Worm (Caenorhabditis elegans) whole organism, mixed stage, embryonic: ENCODE data around the gene C55B6.7.
A peak's percentile ranks its signal among the peaks of the same experiment; 100 is the strongest.

Source experiments
- M03D4.4 ChIP-seq: sonication (generic microtip); optimal IDR thresholded peaks from 2 replicates; lab custom pipeline; 2017; ENCODE audit warnings: mild to moderate bottlenecking, missing genetic modification characterization, missing compliant biosample characterization
- bed-3 ChIP-seq: fragments of 200-800 bp; sonication (Bioruptor generic); optimal IDR thresholded peaks from 3 replicates; lab custom pipeline; 2018; ENCODE audit warnings: mild to moderate bottlenecking, missing genetic modification characterization, moderate library complexity, missing compliant biosample characterization
- blmp-1 ChIP-seq: fragments of 150-350 bp; optimal IDR thresholded peaks from 2 replicates; lab custom pipeline; 2014; ENCODE audit warnings: missing biosample characterization, missing genetic modification characterization
- ceh-39 ChIP-seq: fragments of 150-350 bp; optimal IDR thresholded peaks from 2 replicates; lab custom pipeline; 2014; ENCODE audit warnings: missing biosample characterization, missing genetic modification characterization
- ceh-43 ChIP-seq: fragments of 200-800 bp; sonication (Bioruptor generic); optimal IDR thresholded peaks from 2 replicates; lab custom pipeline; 2018; ENCODE audit warnings: mild to moderate bottlenecking, missing genetic modification characterization, moderate library complexity, missing compliant biosample characterization
- ceh-83 ChIP-seq: fragments of 200-800 bp; sonication (Bioruptor generic); optimal IDR thresholded peaks from 2 replicates; lab custom pipeline; 2018; ENCODE audit warnings: mild to moderate bottlenecking, missing genetic modification characterization, missing compliant biosample characterization
- ces-1 ChIP-seq: fragments of 150-350 bp; optimal IDR thresholded peaks from 2 replicates; lab custom pipeline; 2014; ENCODE audit warnings: missing biosample characterization, missing genetic modification reagents, missing genetic modification characterization
- cnd-1 ChIP-seq: fragments of 200-800 bp; sonication (Bioruptor generic); optimal IDR thresholded peaks from 2 replicates; lab custom pipeline; 2018; ENCODE audit warnings: mild to moderate bottlenecking, missing genetic modification characterization, missing compliant biosample characterization
- drap-1 ChIP-seq: fragments of 200-800 bp; sonication (Bioruptor generic); optimal IDR thresholded peaks from 3 replicates; lab custom pipeline; 2018; ENCODE audit warnings: mild to moderate bottlenecking, missing genetic modification characterization, missing compliant biosample characterization
- elt-1 ChIP-seq: sonication (generic microtip); optimal IDR thresholded peaks from 2 replicates; lab custom pipeline; 2017; ENCODE audit warnings: missing genetic modification characterization, mild to moderate bottlenecking, missing compliant biosample characterization, antibody characterized with exemption, moderate library complexity, borderline replicate concordance; ENCODE audit not compliant: insufficient read depth
- elt-3 ChIP-seq: fragments of 150-350 bp; optimal IDR thresholded peaks from 2 replicates; lab custom pipeline; 2014; ENCODE audit warnings: missing biosample characterization, missing genetic modification characterization
- flh-1 ChIP-seq: fragments of 200-800 bp; sonication (Bioruptor generic); optimal IDR thresholded peaks from 2 replicates; lab custom pipeline; 2018; ENCODE audit warnings: mild to moderate bottlenecking, missing genetic modification characterization, moderate library complexity, missing compliant biosample characterization
- ham-2 ChIP-seq: fragments of 200-800 bp; sonication (Bioruptor generic); optimal IDR thresholded peaks from 2 replicates; lab custom pipeline; 2018; ENCODE audit warnings: mild to moderate bottlenecking, missing genetic modification characterization, missing compliant biosample characterization
- hlh-1 ChIP-seq: fragments of 150-350 bp; optimal IDR thresholded peaks from 2 replicates; lab custom pipeline; 2014; ENCODE audit warnings: missing biosample characterization, missing genetic modification reagents, missing genetic modification characterization
- lin-13 ChIP-seq: fragments of 150-350 bp; optimal IDR thresholded peaks from 2 replicates; lab custom pipeline; 2014; ENCODE audit warnings: missing biosample characterization, missing genetic modification characterization
- lin-32 ChIP-seq: fragments of 200-800 bp; sonication (Bioruptor generic); optimal IDR thresholded peaks from 2 replicates; lab custom pipeline; 2018; ENCODE audit warnings: mild to moderate bottlenecking, missing genetic modification characterization, missing compliant biosample characterization
- mab-5 ChIP-seq: fragments of 150-350 bp; optimal IDR thresholded peaks from 2 replicates; lab custom pipeline; 2014; ENCODE audit warnings: missing biosample characterization, missing genetic modification characterization
- mls-2 ChIP-seq: sonication (generic microtip); optimal IDR thresholded peaks from 2 replicates; lab custom pipeline; 2016; ENCODE audit warnings: mild to moderate bottlenecking, missing genetic modification characterization, moderate library complexity, missing compliant biosample characterization
- nhr-12 ChIP-seq: fragments of 150-350 bp; optimal IDR thresholded peaks from 2 replicates; lab custom pipeline; 2014; ENCODE audit warnings: missing biosample characterization, missing genetic modification characterization
- nhr-2 ChIP-seq: fragments of 150-350 bp; optimal IDR thresholded peaks from 2 replicates; lab custom pipeline; 2014; ENCODE audit warnings: missing biosample characterization, missing genetic modification characterization
- nhr-237 ChIP-seq: fragments of 150-350 bp; optimal IDR thresholded peaks from 2 replicates; lab custom pipeline; 2014; ENCODE audit warnings: missing biosample characterization, missing genetic modification characterization
- nhr-76 ChIP-seq: sonication (generic microtip); optimal IDR thresholded peaks from 2 replicates; lab custom pipeline; 2017; ENCODE audit warnings: missing biosample characterization, missing genetic modification characterization
- pha-4 ChIP-seq: fragments of 150-350 bp; optimal IDR thresholded peaks from 2 replicates; lab custom pipeline; 2018; ENCODE audit warnings: missing biosample characterization, missing genetic modification reagents, missing genetic modification characterization
- sem-2 ChIP-seq: fragments of 200-800 bp; sonication (Bioruptor generic); optimal IDR thresholded peaks from 2 replicates; lab custom pipeline; 2018; ENCODE audit warnings: mild to moderate bottlenecking, missing genetic modification characterization, missing compliant biosample characterization
- sptf-1 ChIP-seq: sonication (generic microtip); optimal IDR thresholded peaks from 2 replicates; lab custom pipeline; 2017; ENCODE audit warnings: mild to moderate bottlenecking, missing genetic modification characterization, moderate library complexity, missing compliant biosample characterization
- tbx-8 ChIP-seq: fragments of 200-800 bp; sonication (Bioruptor generic); optimal IDR thresholded peaks from 2 replicates; lab custom pipeline; 2018; ENCODE audit warnings: mild to moderate bottlenecking, missing genetic modification characterization, moderate library complexity, missing compliant biosample characterization
- unc-120 ChIP-seq: sonication (generic microtip); optimal IDR thresholded peaks from 2 replicates; lab custom pipeline; 2017; ENCODE audit warnings: missing genetic modification characterization, missing compliant biosample characterization; ENCODE audit not compliant: poor library complexity, severe bottlenecking
- unc-39 ChIP-seq: fragments of 150-350 bp; optimal IDR thresholded peaks from 2 replicates; lab custom pipeline; 2014; ENCODE audit warnings: missing biosample characterization, missing genetic modification characterization
- unc-62 ChIP-seq: fragments of 150-350 bp; optimal IDR thresholded peaks from 2 replicates; lab custom pipeline; 2014; ENCODE audit warnings: missing biosample characterization, missing genetic modification reagents, missing genetic modification characterization
- zip-8 ChIP-seq: fragments of 150-350 bp; optimal IDR thresholded peaks from 2 replicates; lab custom pipeline; 2014; ENCODE audit warnings: missing biosample characterization, missing genetic modification characterization
- ztf-11 ChIP-seq: fragments of 150-350 bp; optimal IDR thresholded peaks from 2 replicates; lab custom pipeline; 2014; ENCODE audit warnings: missing biosample characterization, missing genetic modification characterization

C55B6.7 gene

ce11 chrX:7233127-7234073, 41.6 kb upstream of the C55B6.7 start:
- TF ChIP-seq ces-1 (GFP tag; lab: Kevin White, UChicago) (peak; percentile 35), pha-4 (tag; lab: Kevin White, UChicago) (no peak)

ce11 chrX:7232158-7232822, 40.5 kb upstream of the C55B6.7 start:
- TF ChIP-seq hlh-1 (tag; lab: Kevin White, UChicago) (peak; percentile 21), unc-62 (GFP tag; lab: Kevin White, UChicago) (no peak), nhr-2 (peak; percentile 32), mls-2 (tag; lab: Kevin White, UChicago) (peak; percentile 70), unc-120 (tag; lab: Kevin White, UChicago) (peak; percentile 60), flh-1 (GFP tag; lab: Kevin White, UChicago) (no peak), mab-5 (tag; lab: Kevin White, UChicago) (no peak), elt-3 (no peak), ham-2 (GFP tag; lab: Kevin White, UChicago) (no peak), ceh-83 (no peak), lin-32 (GFP tag; lab: Kevin White, UChicago) (peak; percentile 0), ces-1 (GFP tag; lab: Kevin White, UChicago) (peak; percentile 76)

- TF ChIP-seq ceh-39 (no peak), ceh-43 (no peak), mab-5 (tag; lab: Kevin White, UChicago) (no peak), M03D4.4 (tag; lab: Kevin White, UChicago) (no peak), nhr-2 (no peak), bed-3 (GFP tag; lab: Kevin White, UChicago) (no peak), sem-2 (GFP tag; lab: Kevin White, UChicago) (no peak), ham-2 (GFP tag; lab: Kevin White, UChicago) (no peak), unc-39 (tag; lab: Kevin White, UChicago) (no peak), nhr-237 (tag; lab: Kevin White, UChicago) (no peak), nhr-76 (tag; lab: Kevin White, UChicago) (no peak), tbx-8 (GFP tag; lab: Kevin White, UChicago) (no peak), nhr-12 (tag; lab: Kevin White, UChicago) (no peak), zip-8 (tag; lab: Kevin White, UChicago) (no peak), blmp-1 (no peak)
These were observed 39.1 kb upstream of the C55B6.7 start for ce11 chrX:7230877-7231276.

ce11 chrX:7230321-7230720, 38.5 kb upstream of the C55B6.7 start:
- TF ChIP-seq ceh-39 (no peak), ceh-43 (no peak), ztf-11 (no peak), drap-1 (GFP tag; lab: Kevin White, UChicago) (no peak), elt-1 (tag; lab: Kevin White, UChicago) (no peak), cnd-1 (tag; lab: Kevin White, UChicago) (no peak), sptf-1 (no peak), nhr-76 (tag; lab: Kevin White, UChicago) (no peak), unc-62 (GFP tag; lab: Kevin White, UChicago) (no peak), ceh-83 (no peak), nhr-237 (tag; lab: Kevin White, UChicago) (no peak), tbx-8 (GFP tag; lab: Kevin White, UChicago) (no peak), lin-32 (GFP tag; lab: Kevin White, UChicago) (no peak), ham-2 (GFP tag; lab: Kevin White, UChicago) (no peak), nhr-12 (tag; lab: Kevin White, UChicago) (no peak), lin-13 (tag; lab: Kevin White, UChicago) (no peak)
